Worm (Caenorhabditis elegans): ENCODE measurements around the gene R13D11.1.

Gene R13D11.1

DNA sequence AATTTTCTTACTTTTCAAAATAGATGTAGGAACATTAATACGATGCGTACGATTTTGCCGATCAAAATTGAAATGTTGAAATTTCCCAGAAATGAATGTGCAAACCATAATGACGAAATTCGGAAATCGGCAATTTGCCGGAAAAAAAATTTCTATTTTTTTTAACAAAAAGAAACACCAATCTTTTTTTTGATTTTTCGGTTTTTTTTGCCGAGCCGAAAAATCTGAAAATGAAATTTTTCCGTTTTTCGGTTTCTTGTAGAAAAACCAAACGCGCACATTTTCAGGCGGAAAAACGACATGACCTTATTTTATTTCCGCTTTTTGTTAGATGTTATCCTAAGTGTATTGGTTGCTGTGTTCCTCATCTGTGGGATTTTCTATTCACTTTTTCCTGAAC is 30.2 kb downstream of the R13D11.1 start, which contains the start of gene srbc-13:
srbc-13 (plus strand) TSS at position 301 of the 400 bp plus-strand sequence.
- no peak for TF ChIP-seq nhr-77 (tag; optimal IDR thresholded peaks at IDR 0.05)
- TF ChIP-seq F13H6.1 (tag; optimal IDR thresholded peaks at IDR 0.05), result no peak
- no peak for TF ChIP-seq mbf-1 (tag; optimal IDR thresholded peaks at IDR 0.05)
- TF ChIP-seq lin-39 (tag; optimal IDR thresholded peaks at IDR 0.05), result no peak
- no peak for TF ChIP-seq egl-27 (tag; optimal IDR thresholded peaks at IDR 0.05)
- TF ChIP-seq sma-9 (GFP tag; optimal IDR thresholded peaks at IDR 0.05), result no peak
- TF ChIP-seq sma-9 (tag; optimal IDR thresholded peaks at IDR 0.05), result no peak

DNA sequence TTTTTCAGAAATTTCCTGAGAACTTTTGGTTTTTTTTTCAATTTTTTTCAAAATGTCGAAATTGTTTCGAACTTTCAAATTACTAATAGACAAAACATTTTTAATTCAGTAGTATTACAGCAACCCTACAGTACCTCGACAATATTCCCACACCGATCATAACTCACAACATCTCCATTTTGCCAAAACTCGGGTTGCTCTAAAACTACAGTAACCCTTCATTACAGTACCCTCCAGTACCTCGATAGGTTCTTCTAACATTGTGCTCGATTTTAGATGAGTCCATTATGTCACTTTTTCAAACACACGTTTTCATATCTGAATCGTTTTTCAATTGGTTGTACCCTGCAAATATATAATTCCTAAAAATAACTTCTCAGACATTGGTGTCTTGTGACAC is 31.8 kb downstream of the R13D11.1 start:
- TF ChIP-seq sma-3 (GFP tag; optimal IDR thresholded peaks at IDR 0.05), result no peak
- no peak for TF ChIP-seq lin-11 (tag; optimal IDR thresholded peaks at IDR 0.05)
- TF ChIP-seq ztf-11 (tag; optimal IDR thresholded peaks at IDR 0.05), result no peak
- TF ChIP-seq R02D3.7 (tag; optimal IDR thresholded peaks at IDR 0.05), result no peak
- no peak for TF ChIP-seq ZK546.5 (tag; optimal IDR thresholded peaks at IDR 0.05)
- no peak for TF ChIP-seq blmp-1 (tag; optimal IDR thresholded peaks at IDR 0.05; ENCODE audit: insufficient read depth)
- TF ChIP-seq lin-13 (GFP tag; optimal IDR thresholded peaks at IDR 0.05), result no peak
- TF ChIP-seq snpc-4 (tag; optimal IDR thresholded peaks at IDR 0.05), result no peak
- TF ChIP-seq nhr-23 (tag; optimal IDR thresholded peaks at IDR 0.05), result no peak
- no peak for TF ChIP-seq ama-1 (optimal IDR thresholded peaks at IDR 0.05)
- TF ChIP-seq aly-2 (tag; optimal IDR thresholded peaks at IDR 0.05), result no peak
- no peak for TF ChIP-seq elt-1 (tag; optimal IDR thresholded peaks at IDR 0.05)
- no peak for TF ChIP-seq alr-1 (tag; optimal IDR thresholded peaks at IDR 0.05)
- no peak for TF ChIP-seq Y55F3AM.14 (GFP tag; optimal IDR thresholded peaks at IDR 0.05)
- no peak for TF ChIP-seq mbf-1 (tag; optimal IDR thresholded peaks at IDR 0.05)
- no peak for TF ChIP-seq peb-1 (tag; optimal IDR thresholded peaks at IDR 0.05)
- no peak for TF ChIP-seq unc-62 (GFP tag; optimal IDR thresholded peaks at IDR 0.05)
- no peak for TF ChIP-seq mdl-1 (tag; optimal IDR thresholded peaks at IDR 0.05)

- no peak for TF ChIP-seq mbf-1 (tag; optimal IDR thresholded peaks at IDR 0.05)
- TF ChIP-seq nhr-25 (tag; optimal IDR thresholded peaks at IDR 0.05), result no peak
- no peak for TF ChIP-seq sma-9 (GFP tag; optimal IDR thresholded peaks at IDR 0.05)
- TF ChIP-seq sma-9 (tag; optimal IDR thresholded peaks at IDR 0.05), result no peak
- TF ChIP-seq blmp-1 (tag; optimal IDR thresholded peaks at IDR 0.05; ENCODE audit: insufficient read depth), result no peak
- no peak for TF ChIP-seq ama-1 (optimal IDR thresholded peaks at IDR 0.05)
Measured at ce11 chrV:849512-849911, 32.2 kb downstream of the R13D11.1 start, which contains the start of gene srbc-12. Gene srbc-12 (plus strand): TSS chrV:849812.

ce11 chrV:852184-852583 is 34.9 kb downstream of the R13D11.1 start, which contains the start of gene K09C6.3:
Gene K09C6.3 (plus strand): TSS chrV:852484.
- TF ChIP-seq ceh-16 (tag; optimal IDR thresholded peaks at IDR 0.05), result no peak
- no peak for TF ChIP-seq blmp-1 (tag; optimal IDR thresholded peaks at IDR 0.05; ENCODE audit: insufficient read depth)
- TF ChIP-seq R02D3.7 (tag; optimal IDR thresholded peaks at IDR 0.05), result no peak
- TF ChIP-seq nhr-12 (tag; optimal IDR thresholded peaks at IDR 0.05), result no peak
- TF ChIP-seq F13H6.1 (tag; optimal IDR thresholded peaks at IDR 0.05), result no peak
- no peak for TF ChIP-seq nhr-6 (tag; optimal IDR thresholded peaks at IDR 0.05)
- no peak for TF ChIP-seq fos-1 (tag; optimal IDR thresholded peaks at IDR 0.05)
- no peak for TF ChIP-seq unc-62 (GFP tag; optimal IDR thresholded peaks at IDR 0.05)
- no peak for TF ChIP-seq nhr-10 (tag; optimal IDR thresholded peaks at IDR 0.05)
- TF ChIP-seq gmeb-1 (tag; optimal IDR thresholded peaks at IDR 0.05), result no peak
- no peak for TF ChIP-seq nhr-25 (tag; optimal IDR thresholded peaks at IDR 0.05)
- TF ChIP-seq sma-3 (GFP tag; optimal IDR thresholded peaks at IDR 0.05), result no peak
- no peak for TF ChIP-seq nhr-77 (tag; optimal IDR thresholded peaks at IDR 0.05)
- TF ChIP-seq nhr-21 (tag; optimal IDR thresholded peaks at IDR 0.05), result no peak
- TF ChIP-seq elt-3 (tag; optimal IDR thresholded peaks at IDR 0.05), result no peak
- TF ChIP-seq lin-13 (GFP tag; optimal IDR thresholded peaks at IDR 0.05), result no peak

- TF ChIP-seq mab-5 (tag; optimal IDR thresholded peaks at IDR 0.05) (no peak), F13H6.1 (tag; optimal IDR thresholded peaks at IDR 0.05) (no peak), nhr-12 (tag; optimal IDR thresholded peaks at IDR 0.05) (no peak), unc-39 (tag; optimal IDR thresholded peaks at IDR 0.05) (no peak), nhr-10 (tag; optimal IDR thresholded peaks at IDR 0.05) (no peak), snpc-4 (tag; optimal IDR thresholded peaks at IDR 0.05) (no peak), egl-27 (tag; optimal IDR thresholded peaks at IDR 0.05) (no peak), unc-55 (GFP tag; optimal IDR thresholded peaks at IDR 0.05) (no peak), R02D3.7 (tag; optimal IDR thresholded peaks at IDR 0.05) (no peak), nhr-237 (tag; optimal IDR thresholded peaks at IDR 0.05) (no peak), lin-11 (tag; optimal IDR thresholded peaks at IDR 0.05) (no peak), elt-1 (tag; optimal IDR thresholded peaks at IDR 0.05) (no peak), lin-39 (tag; optimal IDR thresholded peaks at IDR 0.05) (no peak), nhr-25 (tag; optimal IDR thresholded peaks at IDR 0.05) (no peak), zag-1 (tag; optimal IDR thresholded peaks at IDR 0.05) (no peak), sma-3 (GFP tag; optimal IDR thresholded peaks at IDR 0.05) (no peak), alr-1 (tag; optimal IDR thresholded peaks at IDR 0.05) (no peak), nhr-21 (tag; optimal IDR thresholded peaks at IDR 0.05) (no peak), ztf-11 (tag; optimal IDR thresholded peaks at IDR 0.05) (no peak)
Measured at ce11 chrV:854966-855365, 37.7 kb downstream of the R13D11.1 start, which contains the start of gene K09C6.9. Gene K09C6.9 (minus strand): TSS chrV:855066.

Data from whole organism, L2 larva.